Worm (Caenorhabditis elegans) whole organism, mixed stage, embryonic: ENCODE measurements around the gene attf-4.

ENCODE experiments used
- bed-3 ChIP-seq: fragments of 200-800 bp; sonication (Bioruptor generic); optimal IDR thresholded peaks from 3 replicates; lab custom pipeline; 2018; ENCODE audit warnings: mild to moderate bottlenecking, missing genetic modification characterization, moderate library complexity, missing compliant biosample characterization
- blmp-1 ChIP-seq: fragments of 150-350 bp; optimal IDR thresholded peaks from 2 replicates; lab custom pipeline; 2014; ENCODE audit warnings: missing biosample characterization, missing genetic modification characterization
- elt-3 ChIP-seq: fragments of 150-350 bp; optimal IDR thresholded peaks from 2 replicates; lab custom pipeline; 2014; ENCODE audit warnings: missing biosample characterization, missing genetic modification characterization
- hlh-1 ChIP-seq: fragments of 150-350 bp; optimal IDR thresholded peaks from 2 replicates; lab custom pipeline; 2014; ENCODE audit warnings: missing biosample characterization, missing genetic modification reagents, missing genetic modification characterization
- lin-13 ChIP-seq: fragments of 150-350 bp; optimal IDR thresholded peaks from 2 replicates; lab custom pipeline; 2014; ENCODE audit warnings: missing biosample characterization, missing genetic modification characterization
- lsy-2 ChIP-seq: fragments of 150-350 bp; optimal IDR thresholded peaks from 2 replicates; lab custom pipeline; 2014; ENCODE audit warnings: missing biosample characterization, missing genetic modification characterization
- mep-1 ChIP-seq: fragments of 150-350 bp; optimal IDR thresholded peaks from 2 replicates; lab custom pipeline; 2017; ENCODE audit warnings: missing biosample characterization, missing genetic modification reagents, missing genetic modification characterization, inconsistent platforms
- nhr-12 ChIP-seq: fragments of 150-350 bp; optimal IDR thresholded peaks from 2 replicates; lab custom pipeline; 2014; ENCODE audit warnings: missing biosample characterization, missing genetic modification characterization
- nhr-237 ChIP-seq: fragments of 150-350 bp; optimal IDR thresholded peaks from 2 replicates; lab custom pipeline; 2014; ENCODE audit warnings: missing biosample characterization, missing genetic modification characterization
- nhr-28 ChIP-seq: fragments of 150-350 bp; optimal IDR thresholded peaks from 2 replicates; lab custom pipeline; 2014; ENCODE audit warnings: missing biosample characterization, missing genetic modification characterization
- pha-4 ChIP-seq: fragments of 150-350 bp; optimal IDR thresholded peaks from 2 replicates; lab custom pipeline; 2018; ENCODE audit warnings: missing biosample characterization, missing genetic modification reagents, missing genetic modification characterization
- snpc-4 ChIP-seq: fragments of 150-350 bp; optimal IDR thresholded peaks from 2 replicates; lab custom pipeline; 2014; ENCODE audit warnings: missing biosample characterization, missing genetic modification characterization
- unc-120 ChIP-seq: sonication (generic microtip); optimal IDR thresholded peaks from 2 replicates; lab custom pipeline; 2017; ENCODE audit warnings: missing genetic modification characterization, missing compliant biosample characterization; ENCODE audit not compliant: poor library complexity, severe bottlenecking

ce11 chrIII:6085311-6085710 is 4.9 kb downstream of the attf-4 start:
- TF ChIP-seq snpc-4 (tag; lab: Kevin White, UChicago) (no peak), pha-4 (tag; lab: Kevin White, UChicago) (no peak), blmp-1 (tag; lab: Kevin White, UChicago) (no peak), nhr-12 (tag; lab: Kevin White, UChicago) (no peak), hlh-1 (no peak), lin-13 (tag; lab: Kevin White, UChicago) (no peak), nhr-28 (tag; lab: Kevin White, UChicago) (no peak), mep-1 (no peak), lsy-2 (tag; lab: Kevin White, UChicago) (no peak), elt-3 (tag; lab: Kevin White, UChicago) (no peak), nhr-237 (tag; lab: Kevin White, UChicago) (no peak), bed-3 (no peak), unc-120 (no peak)
